Fruit fly (Drosophila melanogaster) whole organism, embryonic: ENCODE data around the gene Fic.

ENCODE experiments used
- ATbp ChIP-seq: fragments of 200-800 bp; sonication (Bioruptor generic); optimal IDR thresholded peaks from 2 replicates; lab custom pipeline; 2017; ENCODE audit warnings: missing biosample characterization, mild to moderate bottlenecking, missing genetic modification characterization, missing genetic modification reagents
- Antp ChIP-seq: fragments of 200-800 bp; sonication (Bioruptor generic); optimal IDR thresholded peaks from 3 replicates; lab custom pipeline; 2016; ENCODE audit warnings: missing biosample characterization, missing genetic modification characterization
- CG12236 ChIP-seq: fragments of 200-800 bp; sonication (Bioruptor generic); optimal IDR thresholded peaks from 2 replicates; lab custom pipeline; 2016; ENCODE audit warnings: missing biosample characterization, missing genetic modification characterization
- CG13296 ChIP-seq: fragments of 200-800 bp; sonication (Bioruptor generic); optimal IDR thresholded peaks from 3 replicates; lab custom pipeline; 2018; ENCODE audit warnings: missing biosample characterization, mild to moderate bottlenecking, missing genetic modification characterization
- CG14441 ChIP-seq: fragments of 200-800 bp; sonication (Bioruptor generic); IDR thresholded peaks from 2 replicates; pipeline ENCODE4 v1.3.6; 2022; ENCODE audit warnings: missing biosample characterization, missing genetic modification characterization
- CG14860 ChIP-seq: fragments of 200-800 bp; sonication (Bioruptor generic); IDR thresholded peaks from 3 replicates; pipeline ENCODE4 v1.3.6; 2022; ENCODE audit warnings: missing biosample characterization, missing genetic modification characterization; ENCODE audit not compliant: partially characterized antibody
- CG15479 ChIP-seq: fragments of 200-800 bp; sonication (Bioruptor generic); optimal IDR thresholded peaks from 3 replicates; lab custom pipeline; 2019; ENCODE audit warnings: missing biosample characterization, mild to moderate bottlenecking, missing genetic modification characterization, moderate library complexity
- CG15601 ChIP-seq: fragments of 200-800 bp; sonication (Bioruptor generic); optimal IDR thresholded peaks from 3 replicates; lab custom pipeline; 2019; ENCODE audit warnings: missing biosample characterization, mild to moderate bottlenecking, missing genetic modification characterization, moderate library complexity
- CG1647 ChIP-seq: fragments of 200-800 bp; sonication (Bioruptor generic); optimal IDR thresholded peaks from 3 replicates; lab custom pipeline; 2016; ENCODE audit warnings: missing biosample characterization, missing genetic modification characterization
- CG16863 ChIP-seq: fragments of 200-800 bp; sonication (Bioruptor generic); optimal IDR thresholded peaks from 3 replicates; lab custom pipeline; 2016; ENCODE audit warnings: missing biosample characterization, missing genetic modification characterization
- CG1792 ChIP-seq: fragments of 200-800 bp; sonication (Bioruptor generic); optimal IDR thresholded peaks from 2 replicates; lab custom pipeline; 2016; ENCODE audit warnings: missing biosample characterization, missing genetic modification characterization
- CG31441 ChIP-seq: fragments of 200-800 bp; sonication (Bioruptor generic); IDR thresholded peaks from 2 replicates; pipeline ENCODE4 v1.3.6; 2022; ENCODE audit warnings: missing biosample characterization, missing genetic modification characterization
- CG9727 ChIP-seq: fragments of 200-800 bp; sonication (Bioruptor generic); optimal IDR thresholded peaks from 3 replicates; lab custom pipeline; 2017; ENCODE audit warnings: missing biosample characterization, mild to moderate bottlenecking, missing genetic modification characterization
- CG9797 ChIP-seq: fragments of 200-800 bp; sonication (Bioruptor generic); optimal IDR thresholded peaks from 3 replicates; lab custom pipeline; 2018; ENCODE audit warnings: missing biosample characterization, mild to moderate bottlenecking, missing genetic modification characterization
- CrebB ChIP-seq: fragments of 200-800 bp; sonication (Bioruptor generic); optimal IDR thresholded peaks from 3 replicates; lab custom pipeline; 2018; ENCODE audit warnings: missing biosample characterization, mild to moderate bottlenecking, missing genetic modification characterization
- Dip3 ChIP-seq: fragments of 200-800 bp; sonication (Bioruptor generic); optimal IDR thresholded peaks from 3 replicates; lab custom pipeline; 2016; ENCODE audit warnings: missing biosample characterization, missing genetic modification characterization
- Gug ChIP-seq: fragments of 200-800 bp; sonication (Bioruptor generic); IDR thresholded peaks from 4 replicates; pipeline ENCODE4 v1.3.6; 2022; ENCODE audit warnings: missing biosample characterization, missing genetic modification characterization
- HLH3B ChIP-seq: fragments of 200-800 bp; sonication (Bioruptor generic); IDR thresholded peaks from 2 replicates; pipeline ENCODE4 v1.3.6; 2022; ENCODE audit warnings: missing biosample characterization, missing genetic modification characterization
- Hr78 ChIP-seq, 2 experiments: fragments of 200-800 bp in 1 of 2; fragments of >200 bp in 1 of 2; sonication (Bioruptor generic) in 1 of 2; optimal IDR thresholded peaks; 2 replicates each; lab custom pipeline; 2017 to 2019; ENCODE audit warnings: missing biosample characterization in 2 of 2, missing genetic modification characterization in 2 of 2, mild to moderate bottlenecking in 1 of 2, moderate library complexity in 1 of 2
- Mes4 ChIP-seq: fragments of 200-800 bp; sonication (Bioruptor generic); optimal IDR thresholded peaks from 2 replicates; lab custom pipeline; 2016; ENCODE audit warnings: missing biosample characterization, missing genetic modification characterization
- Optix ChIP-seq: fragments of 200-800 bp; sonication (Bioruptor generic); IDR thresholded peaks from 3 replicates; pipeline ENCODE4 v1.3.6; 2022; ENCODE audit warnings: missing biosample characterization, missing genetic modification characterization
- Side ChIP-seq: fragments of 200-800 bp; sonication (Bioruptor generic); optimal IDR thresholded peaks from 2 replicates; lab custom pipeline; 2016; ENCODE audit warnings: missing biosample characterization, missing genetic modification characterization
- Xrp1 ChIP-seq: fragments of 200-800 bp; sonication (Bioruptor generic); IDR thresholded peaks from 2 replicates; pipeline ENCODE4 v1.3.6; 2022; ENCODE audit warnings: missing biosample characterization, missing genetic modification characterization
- YL-1 ChIP-seq: fragments of 200-800 bp; sonication (Bioruptor generic); optimal IDR thresholded peaks from 3 replicates; lab custom pipeline; 2017; ENCODE audit warnings: missing biosample characterization, mild to moderate bottlenecking, missing genetic modification characterization
- ac ChIP-seq: fragments of 200-800 bp; sonication (Bioruptor generic); optimal IDR thresholded peaks from 3 replicates; lab custom pipeline; 2017; ENCODE audit warnings: missing biosample characterization, mild to moderate bottlenecking, missing genetic modification characterization
- ase ChIP-seq: fragments of 200-800 bp; sonication (Bioruptor generic); IDR thresholded peaks from 3 replicates; pipeline ENCODE4 v1.3.6; 2022; ENCODE audit warnings: missing biosample characterization, missing genetic modification characterization
- bab2 ChIP-seq: fragments of 200-800 bp; sonication (Bioruptor generic); optimal IDR thresholded peaks from 2 replicates; lab custom pipeline; 2016; ENCODE audit warnings: missing biosample characterization, missing genetic modification characterization
- bsh ChIP-seq, 2 experiments: fragments of 200-800 bp; sonication (Bioruptor generic); optimal IDR thresholded peaks; 2 replicates each; lab custom pipeline; 2017 to 2018; ENCODE audit warnings: mild to moderate bottlenecking in 2 of 2, missing biosample characterization in 2 of 2, missing genetic modification characterization in 2 of 2, moderate library complexity in 1 of 2
- chinmo ChIP-seq: fragments of 200-800 bp; sonication (Bioruptor generic); IDR thresholded peaks from 4 replicates; pipeline ENCODE4 v1.3.6; 2022; ENCODE audit warnings: missing biosample characterization, missing genetic modification characterization; ENCODE audit not compliant: partially characterized antibody
- chm ChIP-seq: fragments of 200-800 bp; sonication (Bioruptor generic); IDR thresholded peaks from 2 replicates; pipeline ENCODE4 v1.3.6; 2022; ENCODE audit warnings: missing biosample characterization, missing genetic modification characterization
- dmrt11E ChIP-seq: fragments of 200-800 bp; sonication (Bioruptor generic); optimal IDR thresholded peaks from 3 replicates; lab custom pipeline; 2018; ENCODE audit warnings: missing biosample characterization, mild to moderate bottlenecking, missing genetic modification characterization, moderate library complexity
- eyg ChIP-seq: fragments of 200-800 bp; sonication (Bioruptor generic); optimal IDR thresholded peaks from 3 replicates; lab custom pipeline; 2016; ENCODE audit warnings: missing biosample characterization, missing genetic modification characterization
- hkb ChIP-seq, 2 experiments: fragments of 200-800 bp in 1 of 2; fragments of >200 bp in 1 of 2; sonication (Bioruptor generic) in 1 of 2; IDR thresholded peaks in 1 of 2; optimal IDR thresholded peaks in 1 of 2; 2 replicates each; pipeline versions ENCODE4 v1.3.6 to Lab custom; 2017 to 2022; ENCODE audit warnings: missing biosample characterization in 1 of 2, missing genetic modification characterization in 1 of 2
- ken ChIP-seq: fragments of 200-800 bp; sonication (Bioruptor generic); IDR thresholded peaks from 3 replicates; pipeline ENCODE4 v1.3.6; 2022; ENCODE audit warnings: missing biosample characterization, missing genetic modification characterization
- kni ChIP-seq: fragments of 200-800 bp; sonication (Bioruptor generic); optimal IDR thresholded peaks from 3 replicates; lab custom pipeline; 2017; ENCODE audit warnings: mild to moderate bottlenecking, missing biosample characterization, missing genetic modification reagents, missing genetic modification characterization
- lola ChIP-seq, 3 experiments: fragments of >200 bp in 2 of 3; fragments of 200-800 bp in 1 of 3; sonication (Bioruptor generic) in 1 of 3; optimal IDR thresholded peaks; 2 replicates each; lab custom pipeline; 2017 to 2019; ENCODE audit warnings: missing biosample characterization in 3 of 3, missing genetic modification characterization in 3 of 3, mild to moderate bottlenecking in 1 of 3, moderate library complexity in 1 of 3
- mam ChIP-seq: fragments of 200-800 bp; sonication (Bioruptor generic); optimal IDR thresholded peaks from 3 replicates; lab custom pipeline; 2016; ENCODE audit warnings: missing biosample characterization, missing genetic modification characterization
- nerfin-2 ChIP-seq: fragments of 200-800 bp; sonication (Bioruptor generic); IDR thresholded peaks from 2 replicates; pipeline ENCODE4 v1.3.6; 2022; ENCODE audit warnings: missing biosample characterization, missing genetic modification characterization; ENCODE audit not compliant: partially characterized antibody
- odd ChIP-seq: fragments of 200-800 bp; sonication (Bioruptor generic); optimal IDR thresholded peaks from 2 replicates; lab custom pipeline; 2017; ENCODE audit warnings: missing biosample characterization, mild to moderate bottlenecking, missing genetic modification characterization
- row ChIP-seq: fragments of 200-800 bp; sonication (Bioruptor generic); IDR thresholded peaks from 3 replicates; pipeline ENCODE4 v1.3.6; 2022; ENCODE audit warnings: missing biosample characterization, missing genetic modification characterization
- schlank ChIP-seq: fragments of 200-800 bp; sonication (Bioruptor generic); optimal IDR thresholded peaks from 2 replicates; lab custom pipeline; 2018; ENCODE audit warnings: missing biosample characterization, mild to moderate bottlenecking, missing genetic modification characterization
- sens ChIP-seq: fragments of 200-800 bp; sonication (Bioruptor generic); peaks from one replicate; lab custom pipeline; 2016; ENCODE audit warnings: missing biosample characterization, missing genetic modification characterization
- so ChIP-seq: fragments of 200-800 bp; sonication (Bioruptor generic); IDR thresholded peaks from 3 replicates; pipeline ENCODE4 v1.3.6; 2022; ENCODE audit warnings: missing biosample characterization, missing genetic modification characterization
- tio ChIP-seq: fragments of 200-800 bp; sonication (Bioruptor generic); optimal IDR thresholded peaks from 2 replicates; lab custom pipeline; 2017; ENCODE audit warnings: missing biosample characterization, missing genetic modification characterization, inconsistent platforms
- tll ChIP-seq, 2 experiments: fragments of 200-800 bp in 1 of 2; fragments of >200 bp in 1 of 2; sonication (Bioruptor generic) in 1 of 2; optimal IDR thresholded peaks; 2 replicates each; lab custom pipeline; 2017 to 2019; ENCODE audit warnings: missing biosample characterization in 2 of 2, missing genetic modification characterization in 2 of 2, mild to moderate bottlenecking in 1 of 2, moderate library complexity in 1 of 2
- trem ChIP-seq: fragments of 200-800 bp; optimal IDR thresholded peaks from 3 replicates; lab custom pipeline; 2019; ENCODE audit warnings: missing biosample characterization, mild to moderate bottlenecking, missing genetic modification characterization, moderate library complexity
- tx ChIP-seq: fragments of 200-800 bp; sonication (Bioruptor generic); optimal IDR thresholded peaks from 2 replicates; lab custom pipeline; 2016; ENCODE audit warnings: missing biosample characterization, missing genetic modification characterization

The Fic gene

DNA sequence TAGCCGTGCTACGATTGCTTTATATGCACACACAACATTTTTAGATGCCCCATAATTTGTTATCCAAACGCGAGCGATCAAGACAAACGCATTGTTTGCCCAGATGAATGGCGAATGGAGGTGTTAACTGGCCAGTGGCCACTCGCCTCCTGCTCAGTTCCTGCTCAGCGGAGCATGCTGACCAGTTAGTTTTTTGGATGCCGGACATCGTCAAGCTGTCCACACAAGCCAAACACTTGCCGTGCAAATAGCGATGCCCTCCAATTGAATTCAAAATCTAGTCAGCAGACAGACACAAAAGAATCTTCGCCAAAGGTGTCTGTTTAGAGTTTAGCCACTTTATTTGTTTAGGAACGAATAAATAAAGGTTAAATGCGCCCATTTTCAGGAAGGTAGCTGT lies 38.1 kb downstream of the Fic start (continued):
- TF ChIP-seq so (GFP tag; lab: Robert Waterston, UW) (0 out of 3 replicates have a peak, but pooled peaks have one; percentile 46), kni (GFP tag; lab: Kevin White, UChicago) (no peak), CG14441 (GFP tag; lab: Robert Waterston, UW) (no peak), bsh (GFP tag; optimal IDR thresholded peaks at IDR 0.05; lab: Kevin White, UChicago) (peak in 1 of 2 experiments; percentile 13), Xrp1 (GFP tag; lab: Robert Waterston, UW) (0 out of 2 replicates have a peak, but pooled peaks have one; percentile 41), Mes4 (GFP tag; lab: Kevin White, UChicago) (peak; percentile 10), Antp (no peak), CG9727 (GFP tag; lab: Kevin White, UChicago) (peak; percentile 59), CG1792 (GFP tag; lab: Kevin White, UChicago) (peak; percentile 16), schlank (no peak), CG15601 (tag; lab: Kevin White, UChicago) (peak; percentile 25), nerfin-2 (GFP tag; lab: Robert Waterston, UW) (no peak), Dip3 (GFP tag; lab: Kevin White, UChicago) (no peak), ase (GFP tag; lab: Robert Waterston, UW) (0 out of 3 replicates have a peak, but pooled peaks have one; percentile 12), CG16863 (GFP tag; lab: Kevin White, UChicago) (peak; percentile 23), CrebB (tag; lab: Kevin White, UChicago) (peak; percentile 44), CG14860 (GFP tag; lab: Robert Waterston, UW) (no peak), ac (GFP tag; lab: Kevin White, UChicago) (peak; percentile 58), chinmo (GFP tag; lab: Robert Waterston, UW) (peak; percentile 78; the same call in 1 of the 4 replicates), bab2 (GFP tag; lab: Kevin White, UChicago) (peak; percentile 26), CG12236 (GFP tag; lab: Kevin White, UChicago) (no peak), tio (GFP tag; lab: Kevin White, UChicago) (no peak), HLH3B (no peak), sens (peak; percentile 74), CG15479 (GFP tag; lab: Kevin White, UChicago) (peak; percentile 31), row (GFP tag; lab: Robert Waterston, UW) (no peak), eyg (peak; percentile 10), dmrt11E (peak; percentile 10), tx (no peak), trem (tag; lab: Kevin White, UChicago) (no peak), CG1647 (GFP tag; lab: Kevin White, UChicago) (peak; percentile 3), CG13296 (peak; percentile 36), ATbp (GFP tag; lab: Kevin White, UChicago) (peak; percentile 3), tll (GFP tag; optimal IDR thresholded peaks at IDR 0.05; lab: Kevin White, UChicago) (peak in 1 of 2 experiments; percentile 73), ken (GFP tag; lab: Robert Waterston, UW) (peak; percentile 21; the same call in 1 of the 3 replicates), odd (GFP tag; lab: Kevin White, UChicago) (peak; percentile 10), CG9797 (no peak), lola (GFP tag; optimal IDR thresholded peaks at IDR 0.05; lab: Kevin White, UChicago) (peak in 1 of 3 experiments; percentile 42), Gug (GFP tag; lab: Robert Waterston, UW) (no peak), chm (GFP tag; lab: Robert Waterston, UW) (no peak), CG31441 (GFP tag; lab: Robert Waterston, UW) (no peak), hkb (optimal IDR thresholded peaks at IDR 0.05; lab: Kevin White, UChicago) (no peak), hkb (GFP tag; IDR thresholded peaks at IDR 0.05; lab: Robert Waterston, UW) (peak; percentile 23; the same call in 1 of the 2 replicates), Side (GFP tag; lab: Kevin White, UChicago) (peak; percentile 2), Hr78 (GFP tag; optimal IDR thresholded peaks at IDR 0.05; lab: Kevin White, UChicago) (peak in 1 of 2 experiments; percentile 10), Optix (GFP tag; lab: Robert Waterston, UW) (0 out of 3 replicates have a peak, but pooled peaks have one; percentile 29), mam (GFP tag; lab: Kevin White, UChicago) (no peak), YL-1 (GFP tag; lab: Kevin White, UChicago) (no peak)
